Fruit fly (Drosophila melanogaster): Measurements from ENCODE around the gene CG11898.

CG11898 gene

DNA sequence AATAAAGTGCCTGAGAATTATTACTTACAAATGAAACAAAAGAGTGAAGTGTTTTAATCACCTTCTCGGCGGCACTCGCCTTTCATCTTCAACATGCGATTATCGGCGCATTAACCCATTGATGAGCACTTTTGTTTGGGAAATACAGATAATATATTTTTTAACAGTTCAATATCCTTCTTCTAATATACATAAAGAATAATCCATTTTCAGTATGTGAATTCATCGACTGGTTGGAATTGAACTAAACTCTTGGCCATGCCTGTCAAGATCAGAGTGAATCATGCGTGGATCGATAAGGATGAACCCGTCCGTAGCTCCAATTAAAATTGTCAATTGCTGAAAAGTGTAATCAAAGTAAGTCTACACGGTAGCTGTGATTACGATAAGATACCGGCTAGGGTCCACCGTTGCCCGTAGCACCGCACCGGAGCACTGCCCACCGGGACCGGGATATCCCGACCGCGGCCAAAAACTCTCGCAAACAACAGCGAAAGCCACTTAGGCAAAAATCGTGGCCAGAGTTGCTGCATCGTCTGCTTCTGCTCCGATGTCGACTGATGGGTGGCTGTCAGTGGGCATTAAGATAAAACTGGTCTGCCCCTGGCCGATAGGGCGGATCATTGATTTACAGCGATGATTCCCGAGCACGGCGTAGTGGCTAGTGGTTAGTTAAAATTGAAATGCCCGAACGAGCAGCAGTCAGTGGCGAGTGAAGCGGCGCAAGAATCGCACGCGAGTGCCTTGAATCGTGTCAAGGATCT, at the start of gene CG11898:
Gene CG11898, plus strand, starts transcription at position 714 of the 764 bp plus-strand sequence.
- no peak for TF ChIP-seq Dll (optimal IDR thresholded peaks at IDR 0.05)
- no peak for TF ChIP-seq usp (GFP tag; optimal IDR thresholded peaks at IDR 0.05)
- TF ChIP-seq pan (optimal IDR thresholded peaks at IDR 0.05): no peak
- no peak for TF ChIP-seq CG8478 (optimal IDR thresholded peaks at IDR 0.05)

- TF ChIP-seq Dll (optimal IDR thresholded peaks at IDR 0.05) (no peak), pan (optimal IDR thresholded peaks at IDR 0.05) (no peak), EcR (GFP tag; optimal IDR thresholded peaks at IDR 0.05) (no peak), CG8478 (optimal IDR thresholded peaks at IDR 0.05) (no peak), psq (optimal IDR thresholded peaks at IDR 0.05) (no peak), usp (GFP tag; optimal IDR thresholded peaks at IDR 0.05) (no peak)
Measured at dm6 chr3R:29116167-29116725, 49.2 kb upstream of the CG11898 start, which contains the start of gene Atg14. Atg14 (plus strand) TSS chr3R:29116391.

dm6 chr3R:29122817-29123611, 42.4 kb upstream of the CG11898 start, which contains the start of the genes yem and Ctl2:
yem (minus strand) TSS chr3R:29122879.
Ctl2 (plus strand) TSS chr3R:29123370.
- no peak for TF ChIP-seq Dll (optimal IDR thresholded peaks at IDR 0.05)
- no peak for TF ChIP-seq CG8478 (optimal IDR thresholded peaks at IDR 0.05)
- no peak for TF ChIP-seq pan (optimal IDR thresholded peaks at IDR 0.05)
- TF ChIP-seq psq (optimal IDR thresholded peaks at IDR 0.05): no peak
- TF ChIP-seq EcR (GFP tag; optimal IDR thresholded peaks at IDR 0.05): no peak
- TF ChIP-seq usp (GFP tag; optimal IDR thresholded peaks at IDR 0.05): no peak

- TF ChIP-seq EcR (GFP tag; optimal IDR thresholded peaks at IDR 0.05) (no peak), usp (GFP tag; optimal IDR thresholded peaks at IDR 0.05) (no peak), CG8478 (optimal IDR thresholded peaks at IDR 0.05) (no peak), Dll (optimal IDR thresholded peaks at IDR 0.05) (no peak), pan (optimal IDR thresholded peaks at IDR 0.05) (no peak), psq (optimal IDR thresholded peaks at IDR 0.05) (no peak)
Measured at dm6 chr3R:29124128-29124527, 41.3 kb upstream of the CG11898 start.

- TF ChIP-seq CG8478 (optimal IDR thresholded peaks at IDR 0.05) (no peak), psq (optimal IDR thresholded peaks at IDR 0.05) (no peak), EcR (GFP tag; optimal IDR thresholded peaks at IDR 0.05) (no peak), pan (optimal IDR thresholded peaks at IDR 0.05) (no peak), usp (GFP tag; optimal IDR thresholded peaks at IDR 0.05) (no peak), Dll (optimal IDR thresholded peaks at IDR 0.05) (no peak)
Measured at dm6 chr3R:29130902-29131621, 34.4 kb upstream of the CG11898 start, which contains the start of the genes dgt6 and Vha100-1. dgt6 (minus strand) TSS chr3R:29130972. Vha100-1 (plus strand) TSS chr3R:29131193.

DNA sequence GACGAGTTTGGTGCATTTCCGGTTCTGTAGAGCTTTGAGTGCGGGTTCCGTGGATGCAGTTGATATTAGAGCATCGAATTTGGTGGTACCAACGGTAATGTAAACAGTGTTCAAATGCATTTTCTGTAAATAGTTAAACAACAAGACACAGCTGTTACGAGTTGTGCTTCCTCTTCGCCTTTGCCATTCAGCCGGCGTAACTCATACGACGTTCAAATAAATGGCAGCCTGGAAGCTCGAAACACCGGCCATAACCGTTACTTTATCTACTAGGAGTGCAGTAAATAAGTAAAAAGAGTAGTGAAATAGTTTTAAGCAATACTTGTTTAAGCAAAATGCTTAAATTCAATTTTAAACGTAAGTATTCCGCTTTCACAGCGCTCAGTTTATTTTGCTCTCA, 27.0 kb upstream of the CG11898 start, which contains the start of the genes Alg13 and superdeath:
Gene Alg13, minus strand, starts transcription at position 167 of the 400 bp plus-strand sequence.
Gene superdeath, plus strand, starts transcription at position 256 of the 400 bp plus-strand sequence.
- TF ChIP-seq psq (optimal IDR thresholded peaks at IDR 0.05): no peak
- no peak for TF ChIP-seq EcR (GFP tag; optimal IDR thresholded peaks at IDR 0.05)
- TF ChIP-seq usp (GFP tag; optimal IDR thresholded peaks at IDR 0.05): no peak
- no peak for TF ChIP-seq pan (optimal IDR thresholded peaks at IDR 0.05)
- TF ChIP-seq CG8478 (optimal IDR thresholded peaks at IDR 0.05): no peak
- TF ChIP-seq Dll (optimal IDR thresholded peaks at IDR 0.05): no peak

DNA sequence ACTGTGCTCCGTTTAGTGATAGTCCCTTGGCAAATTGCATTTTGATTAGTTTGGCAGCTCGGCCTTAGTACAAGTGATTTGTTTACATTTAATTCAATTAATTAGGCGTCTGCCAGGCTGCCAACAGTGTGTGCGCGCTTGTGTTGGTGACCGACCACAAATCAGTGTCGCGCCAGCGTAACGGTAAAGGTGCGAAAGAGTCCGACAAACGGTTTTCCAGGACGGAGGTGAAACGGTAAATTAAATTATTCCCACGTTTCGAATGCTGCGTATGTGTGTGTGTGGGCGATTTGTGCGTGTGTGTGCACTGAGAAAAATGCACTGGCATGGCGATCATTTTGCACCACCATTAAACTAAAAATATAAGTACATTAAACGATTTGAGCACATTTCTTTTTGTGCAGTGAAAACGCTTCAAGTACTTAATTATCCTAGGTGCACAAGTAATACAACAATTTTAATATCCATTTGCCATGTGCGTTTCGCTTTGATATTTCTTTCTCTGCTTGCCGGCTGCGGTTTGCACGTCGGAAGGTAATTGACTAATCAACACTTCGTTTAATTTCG, 26.4 kb upstream of the CG11898 start:
- TF ChIP-seq EcR (GFP tag; optimal IDR thresholded peaks at IDR 0.05): no peak
- TF ChIP-seq psq (optimal IDR thresholded peaks at IDR 0.05): no peak
- no peak for TF ChIP-seq usp (GFP tag; optimal IDR thresholded peaks at IDR 0.05)
- TF ChIP-seq CG8478 (optimal IDR thresholded peaks at IDR 0.05): no peak
- TF ChIP-seq Dll (optimal IDR thresholded peaks at IDR 0.05): no peak
- no peak for TF ChIP-seq pan (optimal IDR thresholded peaks at IDR 0.05)

DNA sequence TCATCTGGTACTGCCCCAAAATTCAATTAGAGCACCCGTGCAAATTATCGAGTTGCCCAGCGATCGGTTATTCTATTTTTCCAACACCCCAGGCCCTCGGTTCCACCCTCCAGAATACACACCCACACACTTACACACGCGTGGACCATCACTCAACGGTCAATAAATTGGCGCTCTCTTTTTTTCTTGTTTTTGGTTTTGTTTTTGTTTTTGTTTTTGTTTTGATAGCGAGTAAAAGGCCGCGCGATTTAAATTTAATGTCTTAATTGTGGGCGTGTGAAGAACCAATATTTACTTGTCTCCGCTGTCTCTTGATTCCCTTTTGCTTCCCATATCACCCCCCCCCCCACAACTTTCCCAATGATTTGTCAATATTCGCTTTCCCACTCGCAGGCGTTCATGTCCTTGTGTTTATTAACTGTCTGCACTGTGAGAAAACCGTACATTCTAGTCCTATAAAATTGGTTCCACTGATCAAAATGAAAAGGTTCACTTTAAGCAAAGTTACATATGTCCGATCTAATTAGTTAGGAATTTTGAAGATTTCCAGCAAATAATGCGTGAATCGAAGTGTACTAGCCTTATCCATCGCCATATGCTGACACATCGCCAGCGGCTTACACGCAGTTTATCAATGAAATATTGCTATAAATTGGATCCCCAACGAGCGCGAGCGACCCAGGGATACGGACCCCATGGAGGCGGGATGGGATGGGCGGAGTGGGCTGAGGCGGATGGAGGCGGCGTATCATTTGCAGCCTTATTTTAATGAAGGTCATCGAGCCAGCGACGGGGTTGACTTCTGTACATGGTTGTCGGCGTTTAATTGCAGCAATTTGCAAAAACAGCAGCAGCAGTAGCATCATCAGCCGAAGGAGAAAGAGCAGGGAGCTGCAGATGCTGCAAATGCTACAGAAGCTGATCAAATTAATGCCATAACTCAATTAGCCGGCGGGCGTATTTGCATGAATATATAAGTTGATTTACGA, 25.4 kb upstream of the CG11898 start:
- TF ChIP-seq pan (optimal IDR thresholded peaks at IDR 0.05): no peak
- no peak for TF ChIP-seq EcR (GFP tag; optimal IDR thresholded peaks at IDR 0.05)
- no peak for TF ChIP-seq CG8478 (optimal IDR thresholded peaks at IDR 0.05)
- TF ChIP-seq usp (GFP tag; optimal IDR thresholded peaks at IDR 0.05): no peak
- no peak for TF ChIP-seq Dll (optimal IDR thresholded peaks at IDR 0.05)
- no peak for TF ChIP-seq psq (optimal IDR thresholded peaks at IDR 0.05)

DNA sequence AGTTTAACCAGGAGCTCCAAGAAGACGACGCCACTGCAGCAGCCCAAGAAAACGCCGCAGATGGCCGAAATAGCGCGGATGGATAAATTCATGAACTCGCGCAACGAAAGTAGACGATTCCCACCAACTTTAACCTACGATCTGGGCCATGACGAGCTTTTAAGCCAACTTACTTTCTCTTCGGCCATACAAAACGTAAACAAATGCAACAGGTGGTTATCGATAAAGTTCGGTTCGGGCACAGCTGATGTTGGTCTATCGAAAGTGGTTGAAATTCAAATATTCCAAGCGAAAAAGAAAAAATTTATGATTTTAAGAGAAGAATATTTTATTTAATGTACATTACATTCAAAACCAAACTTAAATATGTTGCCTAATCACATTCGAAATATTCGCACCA, 18.7 kb upstream of the CG11898 start, which contains the start of gene CG14511:
Gene CG14511, minus strand, starts transcription at position 184 of the 400 bp plus-strand sequence.
- TF ChIP-seq CG8478 (optimal IDR thresholded peaks at IDR 0.05): no peak
- TF ChIP-seq usp (GFP tag; optimal IDR thresholded peaks at IDR 0.05): no peak
- no peak for TF ChIP-seq EcR (GFP tag; optimal IDR thresholded peaks at IDR 0.05)
- TF ChIP-seq psq (optimal IDR thresholded peaks at IDR 0.05): no peak
- no peak for TF ChIP-seq pan (optimal IDR thresholded peaks at IDR 0.05)
- TF ChIP-seq Dll (optimal IDR thresholded peaks at IDR 0.05): no peak
